Fruit fly (Drosophila melanogaster): ENCODE results near the gene Gr28a.

Gr28a gene

DNA sequence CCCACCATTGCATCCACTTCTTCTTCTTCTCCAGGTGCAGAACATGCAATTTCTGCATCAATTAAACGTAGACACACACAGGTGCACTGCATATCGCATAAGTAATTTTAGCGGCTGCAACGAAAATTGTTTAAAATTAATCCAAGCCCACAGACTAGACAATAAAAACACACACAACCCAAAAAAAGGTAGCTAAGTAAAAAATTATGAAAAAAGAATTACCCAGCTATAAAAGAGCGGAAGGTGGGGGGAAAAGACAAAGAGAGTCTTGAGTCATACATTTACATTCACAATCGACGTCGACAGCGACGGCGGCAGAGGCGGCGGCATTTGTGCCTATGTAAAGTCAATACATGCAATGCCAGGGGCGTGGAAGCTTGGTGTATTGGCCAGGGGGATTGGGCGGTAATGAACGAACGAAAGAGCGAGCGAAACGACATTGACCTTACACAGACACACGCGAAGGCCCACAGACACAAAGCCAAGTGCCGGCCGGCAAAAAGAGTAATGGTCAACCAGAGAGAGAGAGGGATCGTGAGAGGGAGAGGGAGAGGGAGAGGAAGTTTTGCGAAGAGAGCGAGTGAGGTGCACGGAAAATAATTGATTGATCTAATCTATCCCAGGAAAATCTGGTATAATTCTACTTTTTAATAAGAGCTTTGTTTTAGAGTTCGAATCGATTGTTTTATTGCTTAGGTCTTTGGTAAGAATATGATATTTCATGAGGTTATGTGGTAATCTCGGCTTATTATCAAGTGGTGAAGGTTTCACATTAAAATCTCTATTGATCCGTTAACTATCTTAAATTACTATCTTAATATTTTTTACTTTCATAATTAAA is 35.6 kb downstream of the Gr28a start (continued):
- peak in 1 of 2 experiments; percentile 60 for TF ChIP-seq dl (GFP tag; optimal IDR thresholded peaks at IDR 0.05; ENCODE audit: insufficient read depth in 1 of 2, partially characterized antibody in 2 of 2)

DNA sequence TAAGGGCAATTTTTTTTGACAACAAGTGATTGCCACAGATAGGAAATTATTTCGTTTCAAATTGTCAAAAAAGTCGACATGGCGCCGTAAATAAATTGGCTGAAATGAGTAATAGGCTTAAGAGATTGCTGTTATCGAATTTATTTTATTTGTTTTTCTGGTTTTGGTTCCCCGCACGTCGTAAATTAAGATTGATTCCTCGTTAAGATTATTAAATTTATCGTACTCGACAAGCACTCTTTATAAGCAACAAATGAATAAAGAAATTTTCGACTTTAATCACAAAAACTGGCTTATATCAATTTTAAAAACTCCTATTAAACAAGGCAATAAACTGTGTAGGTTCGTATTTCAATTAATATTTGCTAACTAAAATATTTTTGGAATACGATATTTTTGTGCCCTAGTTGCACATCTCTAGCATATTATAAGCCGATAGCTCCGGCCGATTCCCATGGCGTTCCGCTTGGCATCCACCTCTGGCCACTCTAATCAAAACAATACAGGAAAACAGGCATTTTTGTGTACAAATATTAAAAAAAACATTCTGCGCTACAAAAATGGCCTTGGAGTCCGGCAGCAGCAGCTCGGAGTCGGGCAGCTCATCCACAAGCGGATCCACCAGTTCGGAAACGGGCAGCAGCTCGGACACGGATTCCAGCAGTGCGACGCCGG is 41.9 kb downstream of the Gr28a start, which contains the start of gene chm:
Gene chm (plus strand): TSS at position 471 of the 675 bp plus-strand sequence.
- peak; percentile 57 for TF ChIP-seq rgr (GFP tag; optimal IDR thresholded peaks at IDR 0.05)
- peak; percentile 41 for TF ChIP-seq h (GFP tag; optimal IDR thresholded peaks at IDR 0.05)
- TF ChIP-seq Mio (GFP tag; optimal IDR thresholded peaks at IDR 0.05) = no peak
- TF ChIP-seq ey (GFP tag; optimal IDR thresholded peaks at IDR 0.05) = peak; percentile 51
- TF ChIP-seq Myc (optimal IDR thresholded peaks at IDR 0.05) = no peak
- peak; percentile 79 for TF ChIP-seq woc (GFP tag; optimal IDR thresholded peaks at IDR 0.05)
- peak; percentile 25 for TF ChIP-seq fru (GFP tag; optimal IDR thresholded peaks at IDR 0.05)
- peak; percentile 50 for TF ChIP-seq Sp1 (GFP tag; optimal IDR thresholded peaks at IDR 0.05)
- TF ChIP-seq Vsx2 (GFP tag; optimal IDR thresholded peaks at IDR 0.05; ENCODE audit: partially characterized antibody) = no peak
- no peak for TF ChIP-seq jim (GFP tag; optimal IDR thresholded peaks at IDR 0.05)
- TF ChIP-seq tai (GFP tag; optimal IDR thresholded peaks at IDR 0.05) = peak; percentile 70
- TF ChIP-seq dl (GFP tag; optimal IDR thresholded peaks at IDR 0.05; ENCODE audit: insufficient read depth in 1 of 2, partially characterized antibody in 2 of 2) = no peak
- TF ChIP-seq dmrt93B (GFP tag; optimal IDR thresholded peaks at IDR 0.05) = peak; percentile 25
- TF ChIP-seq Hr83 (GFP tag; optimal IDR thresholded peaks at IDR 0.05; ENCODE audit: poor library complexity, severe bottlenecking) = peak; percentile 80
- TF ChIP-seq br (GFP tag; optimal IDR thresholded peaks at IDR 0.05) = peak; percentile 19
- no peak for TF ChIP-seq Dfd (GFP tag; optimal IDR thresholded peaks at IDR 0.05)
- TF ChIP-seq Rel (GFP tag; optimal IDR thresholded peaks at IDR 0.05) = no peak
- peak; percentile 15 for TF ChIP-seq Rel (tag; optimal IDR thresholded peaks at IDR 0.05)
- peak; percentile 49 for TF ChIP-seq brk (GFP tag; optimal IDR thresholded peaks at IDR 0.05)
- peak; percentile 54 for TF ChIP-seq HLH106 (tag; optimal IDR thresholded peaks at IDR 0.05)
- peak in 1 of 2 experiments; percentile 44 for TF ChIP-seq foxo (GFP tag; optimal IDR thresholded peaks at IDR 0.05)
- TF ChIP-seq Hnf4 (GFP tag; optimal IDR thresholded peaks at IDR 0.05) = peak; percentile 40

DNA sequence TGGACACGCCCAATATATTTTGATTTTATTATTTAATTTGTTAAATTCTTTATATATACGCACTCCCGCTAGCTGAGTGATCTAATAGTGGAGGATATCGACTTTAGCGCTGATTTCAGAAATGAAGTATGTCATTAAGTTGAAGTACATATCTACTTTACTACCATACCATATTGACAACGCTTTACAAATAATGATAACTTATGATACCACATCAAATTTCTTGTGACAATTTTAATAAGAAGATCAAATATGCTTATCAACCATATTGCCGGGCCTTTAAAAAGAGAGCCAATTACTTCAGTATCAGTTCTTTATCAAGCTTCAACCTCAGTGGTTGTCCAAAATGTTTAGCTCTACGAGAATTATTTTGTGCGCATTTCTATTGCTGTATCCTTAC is 43.4 kb downstream of the Gr28a start, which contains the start of gene CG15818:
Gene CG15818 (plus strand): TSS at position 301 of the 400 bp plus-strand sequence.
- TF ChIP-seq Sp1 (GFP tag; optimal IDR thresholded peaks at IDR 0.05) = no peak
- no peak for TF ChIP-seq CrebA (GFP tag; optimal IDR thresholded peaks at IDR 0.05; ENCODE audit: borderline replicate concordance)
- no peak for TF ChIP-seq Abd-B (GFP tag; optimal IDR thresholded peaks at IDR 0.05)
- TF ChIP-seq Myc (optimal IDR thresholded peaks at IDR 0.05) = no peak
- TF ChIP-seq woc (GFP tag; optimal IDR thresholded peaks at IDR 0.05) = no peak
- no peak for TF ChIP-seq sv (GFP tag; optimal IDR thresholded peaks at IDR 0.05)
- no peak for TF ChIP-seq CG32264 (GFP tag; optimal IDR thresholded peaks at IDR 0.05)

DNA sequence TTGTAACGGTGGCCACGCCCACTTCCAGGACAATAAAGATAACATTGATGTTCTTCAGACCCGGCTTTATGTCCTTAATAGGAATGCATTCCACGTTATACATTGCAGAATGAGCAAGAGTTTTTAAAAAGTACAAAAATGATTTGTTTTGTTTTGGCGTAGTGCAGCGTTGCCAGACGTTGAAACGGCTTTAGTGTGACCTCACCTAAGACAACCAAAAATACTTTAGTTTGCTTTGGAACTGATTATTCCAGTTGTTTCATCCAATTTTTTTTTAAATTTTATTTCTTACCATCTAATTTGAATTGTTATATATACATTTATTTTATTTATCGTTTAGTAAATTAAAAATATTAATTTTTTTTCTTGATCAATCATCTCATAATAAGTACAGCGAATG is 44.4 kb downstream of the Gr28a start, which contains the start of gene CG5181:
Gene CG5181 (minus strand): TSS at position 208 of the 400 bp plus-strand sequence.
- TF ChIP-seq HLH106 (tag; optimal IDR thresholded peaks at IDR 0.05) (no peak), Jra (GFP tag; optimal IDR thresholded peaks at IDR 0.05) (no peak), woc (GFP tag; optimal IDR thresholded peaks at IDR 0.05) (no peak)

DNA sequence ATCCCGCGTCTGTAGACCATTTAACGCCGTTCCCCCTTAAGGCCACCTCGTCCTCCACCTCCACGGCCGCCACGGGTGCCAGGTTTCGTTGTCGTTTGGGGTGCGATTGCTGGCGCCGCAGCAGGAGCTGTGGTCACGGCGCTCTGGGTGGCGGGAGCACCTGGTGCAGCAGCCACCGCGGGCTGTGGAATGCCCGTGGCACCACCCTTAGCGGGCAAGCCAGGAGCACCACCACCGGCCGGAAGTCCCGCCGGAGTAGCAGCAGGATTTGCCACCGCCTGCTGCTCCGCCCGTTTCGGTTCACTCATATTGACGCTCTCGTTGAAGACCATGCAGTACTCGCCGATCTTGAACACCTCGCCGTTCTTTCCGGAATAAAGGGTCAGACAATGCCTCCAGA is 45.0 kb downstream of the Gr28a start:
- TF ChIP-seq Dfd (GFP tag; optimal IDR thresholded peaks at IDR 0.05) = no peak
- TF ChIP-seq dmrt93B (GFP tag; optimal IDR thresholded peaks at IDR 0.05) = no peak
- no peak for TF ChIP-seq CG32264 (GFP tag; optimal IDR thresholded peaks at IDR 0.05)
- TF ChIP-seq sage (GFP tag; optimal IDR thresholded peaks at IDR 0.05) = no peak
- no peak for TF ChIP-seq psq (GFP tag; optimal IDR thresholded peaks at IDR 0.05)
- TF ChIP-seq HLH106 (tag; optimal IDR thresholded peaks at IDR 0.05) = no peak
- no peak for TF ChIP-seq lola (GFP tag; optimal IDR thresholded peaks at IDR 0.05)
